Fruit fly (Drosophila melanogaster): ENCODE measurements around the gene CG44085.
A peak's percentile ranks its signal among the peaks of the same experiment; 100 is the strongest.

The CG44085 gene

dm6 chr2L:13291960-13292487 lies 31.2 kb downstream of the CG44085 start:
- TF ChIP-seq sd (tag; optimal IDR thresholded peaks at IDR 0.05) (peak; percentile 47), ap (GFP tag; IDR thresholded peaks at IDR 0.05) (no peak), CG17612 (GFP tag; IDR thresholded peaks at IDR 0.05) (no peak), Lhr (GFP tag; optimal IDR thresholded peaks at IDR 0.05) (no peak), hkb (optimal IDR thresholded peaks at IDR 0.05) (no peak), hkb (GFP tag; IDR thresholded peaks at IDR 0.05) (no peak), cwo (GFP tag; optimal IDR thresholded peaks at IDR 0.05) (peak; percentile 80), sens (GFP tag) (peak; percentile 67), repo (GFP tag; optimal IDR thresholded peaks at IDR 0.05) (no peak), mam (GFP tag; optimal IDR thresholded peaks at IDR 0.05) (no peak), Hr51 (GFP tag; optimal IDR thresholded peaks at IDR 0.05) (no peak), CG31224 (GFP tag; IDR thresholded peaks at IDR 0.05) (peak; percentile 90), dm (GFP tag; optimal IDR thresholded peaks at IDR 0.05) (no peak), corto (GFP tag; optimal IDR thresholded peaks at IDR 0.05) (no peak), CG2202 (tag; optimal IDR thresholded peaks at IDR 0.05) (no peak), zfh1 (GFP tag; IDR thresholded peaks at IDR 0.05) (no peak), CG8924 (tag; optimal IDR thresholded peaks at IDR 0.05) (no peak), cg (GFP tag; optimal IDR thresholded peaks at IDR 0.05) (peak; percentile 1), dimm (GFP tag; IDR thresholded peaks at IDR 0.05) (no peak), Med (GFP tag) (peak; percentile 25), CG6683 (GFP tag; optimal IDR thresholded peaks at IDR 0.05) (no peak), onecut (GFP tag; IDR thresholded peaks at IDR 0.05) (0 out of 2 replicates have a peak, but pooled peaks have one; percentile 22), Nf-YC (tag; optimal IDR thresholded peaks at IDR 0.05) (peak; percentile 13)

dm6 chr2L:13292626-13293025 lies 31.8 kb downstream of the CG44085 start, which contains the start of gene CG16824:
Gene CG16824 (plus strand): TSS chr2L:13293009.
- TF ChIP-seq Ets65A (GFP tag) = peak; percentile 71
- TF ChIP-seq Blimp-1 (GFP tag; optimal IDR thresholded peaks at IDR 0.05) = peak; percentile 75
- TF ChIP-seq pros (GFP tag; optimal IDR thresholded peaks at IDR 0.05) = peak; percentile 88
- TF ChIP-seq chinmo (GFP tag; IDR thresholded peaks at IDR 0.05; ENCODE audit: partially characterized antibody) = 0 out of 4 replicates have a peak, but pooled peaks have one; percentile 61
- TF ChIP-seq dati (GFP tag; IDR thresholded peaks at IDR 0.05) = no peak
- no peak for TF ChIP-seq twi (tag; optimal IDR thresholded peaks at IDR 0.05)
- no peak for TF ChIP-seq CG4820 (GFP tag; optimal IDR thresholded peaks at IDR 0.05)

- TF ChIP-seq Sry-δ (GFP tag; optimal IDR thresholded peaks at IDR 0.05) (peak; percentile 39), Mrtf (GFP tag; IDR thresholded peaks at IDR 0.05) (no peak), CG8290 (GFP tag; optimal IDR thresholded peaks at IDR 0.05) (peak; percentile 13), CG8290 (tag; optimal IDR thresholded peaks at IDR 0.05) (no peak), unc-4 (GFP tag; IDR thresholded peaks at IDR 0.05; ENCODE audit: partially characterized antibody) (0 out of 2 replicates have a peak, but pooled peaks have one; percentile 22), hkb (optimal IDR thresholded peaks at IDR 0.05) (peak; percentile 40), hkb (GFP tag; IDR thresholded peaks at IDR 0.05) (no peak), CG33213 (GFP tag; optimal IDR thresholded peaks at IDR 0.05) (peak; percentile 1), CG10321 (GFP tag; IDR thresholded peaks at IDR 0.05) (peak; percentile 96), CG3281 (GFP tag; optimal IDR thresholded peaks at IDR 0.05) (peak; percentile 100), CG8924 (tag; optimal IDR thresholded peaks at IDR 0.05) (no peak), sqz (GFP tag; optimal IDR thresholded peaks at IDR 0.05) (no peak), Blimp-1 (GFP tag; optimal IDR thresholded peaks at IDR 0.05) (peak; percentile 59), Opbp (GFP tag; IDR thresholded peaks at IDR 0.05; ENCODE audit: partially characterized antibody) (peak; percentile 72), CG11456 (GFP tag; IDR thresholded peaks at IDR 0.05) (no peak), CHES-1-like (GFP tag; optimal IDR thresholded peaks at IDR 0.05) (peak; percentile 57), amos (GFP tag; IDR thresholded peaks at IDR 0.05; ENCODE audit: partially characterized antibody) (peak; percentile 60; the same call in 1 of the 2 replicates), ewg (GFP tag; optimal IDR thresholded peaks at IDR 0.05) (peak; percentile 86), Gug (GFP tag; IDR thresholded peaks at IDR 0.05) (no peak), CG10267 (tag; optimal IDR thresholded peaks at IDR 0.05) (peak; percentile 65), vvl (GFP tag; IDR thresholded peaks at IDR 0.05) (peak; percentile 26; the same call in 1 of the 2 replicates), Gsc (GFP tag; IDR thresholded peaks at IDR 0.05) (no peak)
Measured at dm6 chr2L:13295978-13296702, 35.3 kb downstream of the CG44085 start.

Measured in whole organism, embryonic.